Worm (Caenorhabditis elegans) whole organism, L4 larva: ENCODE measurements around the gene C14E2.4.
A peak's percentile ranks its signal among the peaks of the same experiment; 100 is the strongest.

ENCODE experiments used
- F26F4.8 ChIP-seq: fragments of 200-800 bp; sonication (Bioruptor generic); conservative IDR thresholded peaks from 2 replicates; pipeline ENCODE4 v1.3.6; 2022; ENCODE audit warnings: missing genetic modification characterization, missing compliant biosample characterization
- Y5F2A.4 ChIP-seq: fragments of 200-800 bp; sonication (Bioruptor generic); optimal IDR thresholded peaks from 2 replicates; lab custom pipeline; 2018; ENCODE audit warnings: mild to moderate bottlenecking, missing genetic modification characterization, missing compliant biosample characterization
- Y75B8A.6 ChIP-seq: fragments of 200-800 bp; sonication (Bioruptor generic); IDR thresholded peaks from 2 replicates; pipeline ENCODE4 v1.3.6; 2022; ENCODE audit warnings: missing genetic modification reagents, missing genetic modification characterization, missing compliant biosample characterization
- ZK337.2 ChIP-seq: fragments of 200-800 bp; sonication (Bioruptor generic); IDR thresholded peaks from 2 replicates; pipeline ENCODE4 v1.3.6; 2022; ENCODE audit warnings: missing genetic modification reagents, missing genetic modification characterization, missing compliant biosample characterization
- ZK546.5 ChIP-seq, 2 experiments: sonication (generic microtip); optimal IDR thresholded peaks; 2 replicates each; lab custom pipeline; 2017; ENCODE audit warnings: missing biosample characterization in 2 of 2, missing genetic modification characterization in 2 of 2
- ceh-20 ChIP-seq: fragments of 200-800 bp; sonication (Bioruptor generic); IDR thresholded peaks from 2 replicates; pipeline ENCODE4 v1.3.6; 2022; ENCODE audit warnings: missing genetic modification reagents, missing genetic modification characterization, missing compliant biosample characterization
- ctbp-1 ChIP-seq: fragments of 200-800 bp; sonication (Bioruptor generic); IDR thresholded peaks from 2 replicates; pipeline ENCODE4 v1.3.6; 2022; ENCODE audit warnings: missing genetic modification reagents, missing genetic modification characterization, missing compliant biosample characterization
- daf-16 ChIP-seq, 3 experiments: sonication (generic microtip); optimal IDR thresholded peaks; 2 replicates each; lab custom pipeline; 2016 to 2017; ENCODE audit warnings: missing genetic modification characterization in 3 of 3, missing genetic modification reagents in 3 of 3, mild to moderate bottlenecking in 2 of 3, missing compliant biosample characterization in 2 of 3, missing biosample characterization in 1 of 3, moderate library complexity in 1 of 3
- dmd-9 ChIP-seq: fragments of 200-800 bp; sonication (Bioruptor generic); IDR thresholded peaks from 2 replicates; pipeline ENCODE4 v1.3.6; 2022; ENCODE audit warnings: missing genetic modification reagents, missing genetic modification characterization, missing compliant biosample characterization
- duxl-1 ChIP-seq: sonication (generic microtip); optimal IDR thresholded peaks from 2 replicates; lab custom pipeline; 2016; ENCODE audit warnings: mild to moderate bottlenecking, missing genetic modification characterization, moderate library complexity, missing compliant biosample characterization; ENCODE audit not compliant: poor library complexity
- fos-1 ChIP-seq: fragments of 150-350 bp; optimal IDR thresholded peaks from 2 replicates; lab custom pipeline; 2014; ENCODE audit warnings: missing biosample characterization, missing genetic modification characterization
- hlh-11 ChIP-seq: fragments of 200-800 bp; sonication (Bioruptor generic); optimal IDR thresholded peaks from 2 replicates; lab custom pipeline; 2018; ENCODE audit warnings: mild to moderate bottlenecking, missing genetic modification characterization, missing compliant biosample characterization
- hlh-30 ChIP-seq: sonication (generic microtip); optimal IDR thresholded peaks from 2 replicates; lab custom pipeline; 2017; ENCODE audit warnings: antibody characterized with exemption, mild to moderate bottlenecking, missing genetic modification characterization, missing compliant biosample characterization; ENCODE audit not compliant: insufficient read depth
- hmg-1.1 ChIP-seq: fragments of 200-800 bp; sonication (Bioruptor generic); IDR thresholded peaks from 2 replicates; pipeline ENCODE4 v1.3.6; 2022; ENCODE audit warnings: missing genetic modification reagents, missing genetic modification characterization, missing compliant biosample characterization
- lin-1 ChIP-seq: fragments of 200-800 bp; sonication (Bioruptor generic); IDR thresholded peaks from 2 replicates; pipeline ENCODE4 v1.3.6; 2022; ENCODE audit warnings: missing genetic modification reagents, missing genetic modification characterization, missing compliant biosample characterization
- lin-13 ChIP-seq: fragments of 150-350 bp; optimal IDR thresholded peaks from 2 replicates; lab custom pipeline; 2014; ENCODE audit warnings: missing biosample characterization, missing genetic modification reagents, missing genetic modification characterization
- lin-39 ChIP-seq: fragments of 150-350 bp; optimal IDR thresholded peaks from 2 replicates; lab custom pipeline; 2014; ENCODE audit warnings: missing biosample characterization, missing genetic modification reagents, missing genetic modification characterization
- lsy-2 ChIP-seq, 2 experiments: fragments of 150-350 bp in 1 of 2; sonication (generic microtip) in 1 of 2; optimal IDR thresholded peaks; 2 replicates each; lab custom pipeline; 2014 to 2017; ENCODE audit warnings: missing biosample characterization in 2 of 2, missing genetic modification characterization in 2 of 2
- madf-5 ChIP-seq, 2 experiments: fragments of 200-800 bp; sonication (Bioruptor generic); IDR thresholded peaks; 2 replicates each; pipeline ENCODE4 v1.3.6; 2022; ENCODE audit warnings: missing compliant biosample characterization in 2 of 2, missing genetic modification characterization in 2 of 2
- nhr-11 ChIP-seq: fragments of 150-350 bp; optimal IDR thresholded peaks from 2 replicates; lab custom pipeline; 2014; ENCODE audit warnings: missing biosample characterization, missing genetic modification characterization
- nhr-25 ChIP-seq: sonication (generic microtip); optimal IDR thresholded peaks from 2 replicates; lab custom pipeline; 2017; ENCODE audit warnings: missing genetic modification characterization, mild to moderate bottlenecking, missing compliant biosample characterization, antibody characterized with exemption, moderate library complexity, borderline replicate concordance; ENCODE audit not compliant: insufficient read depth
- nhr-41 ChIP-seq: fragments of 200-800 bp; sonication (Bioruptor generic); IDR thresholded peaks from 2 replicates; pipeline ENCODE4 v1.3.6; 2022; ENCODE audit warnings: missing genetic modification reagents, missing genetic modification characterization, missing compliant biosample characterization
- nhr-42 ChIP-seq: fragments of 200-800 bp; sonication (Bioruptor generic); IDR thresholded peaks from 2 replicates; pipeline ENCODE4 v1.3.6; 2022; ENCODE audit warnings: missing genetic modification characterization, missing compliant biosample characterization
- nhr-76 ChIP-seq: fragments of 150-350 bp; optimal IDR thresholded peaks from 2 replicates; lab custom pipeline; 2014; ENCODE audit warnings: missing biosample characterization, missing genetic modification characterization
- nhr-77 ChIP-seq: fragments of 150-350 bp; optimal IDR thresholded peaks from 2 replicates; lab custom pipeline; 2014; ENCODE audit warnings: missing biosample characterization, missing genetic modification characterization
- saeg-2 ChIP-seq: fragments of 200-800 bp; sonication (Bioruptor generic); IDR thresholded peaks from 2 replicates; pipeline ENCODE4 v1.3.6; 2022; ENCODE audit warnings: missing genetic modification reagents, missing genetic modification characterization, missing compliant biosample characterization
- snpc-1.2 ChIP-seq: fragments of 200-800 bp; sonication (Bioruptor generic); IDR thresholded peaks from 2 replicates; pipeline ENCODE4 v1.3.6; 2022; ENCODE audit warnings: missing genetic modification reagents, missing genetic modification characterization, missing compliant biosample characterization
- tra-1 ChIP-seq: fragments of 200-800 bp; sonication (Bioruptor generic); IDR thresholded peaks from 2 replicates; pipeline ENCODE4 v1.3.6; 2022; ENCODE audit warnings: missing genetic modification reagents, missing genetic modification characterization, missing compliant biosample characterization
- vab-7 ChIP-seq: fragments of 200-800 bp; sonication (Bioruptor generic); IDR thresholded peaks from 2 replicates; pipeline ENCODE4 v1.3.6; 2022; ENCODE audit warnings: missing genetic modification reagents, missing genetic modification characterization, missing compliant biosample characterization
- zfp-2 ChIP-seq: sonication (generic microtip); optimal IDR thresholded peaks from 2 replicates; lab custom pipeline; 2016; ENCODE audit warnings: mild to moderate bottlenecking, missing genetic modification characterization, missing compliant biosample characterization
- zfp-3 ChIP-seq: fragments of 200-800 bp; sonication (Bioruptor generic); conservative IDR thresholded peaks from 2 replicates; pipeline ENCODE4 v1.3.6; 2022; ENCODE audit warnings: missing genetic modification reagents, missing genetic modification characterization, missing compliant biosample characterization
- zip-11 ChIP-seq: fragments of 200-800 bp; sonication (Bioruptor generic); IDR thresholded peaks from 2 replicates; pipeline ENCODE4 v1.3.6; 2022; ENCODE audit warnings: missing genetic modification characterization, missing compliant biosample characterization
- ztf-7 ChIP-seq: fragments of 150-350 bp; optimal IDR thresholded peaks from 2 replicates; lab custom pipeline; 2014; ENCODE audit warnings: missing biosample characterization, missing genetic modification characterization

The C14E2.4 gene

DNA sequence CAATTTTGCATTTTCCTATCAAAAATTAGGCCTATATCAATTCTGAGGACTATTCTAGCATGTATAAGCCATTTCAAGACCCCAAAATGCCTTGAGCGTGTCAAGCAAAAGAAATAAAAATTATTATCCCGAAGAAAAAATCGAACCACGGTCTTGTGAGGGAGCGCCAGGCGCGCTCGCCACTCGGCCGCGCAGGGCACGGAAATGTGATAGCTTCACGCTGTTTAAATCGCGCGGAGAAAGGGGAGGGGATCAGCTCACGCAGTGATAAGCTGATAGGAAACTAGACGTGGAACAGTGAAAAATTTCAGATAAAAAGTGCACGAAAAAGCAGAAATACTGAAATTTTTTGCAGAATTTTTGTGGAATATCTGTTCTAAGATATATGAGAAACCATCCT is 16.6 kb upstream of the C14E2.4 start (continued):
- 0 out of 2 replicates have a peak, but pooled peaks have one; percentile 54 for TF ChIP-seq ceh-20 (GFP tag; lab: Robert Waterston, UW)
- TF ChIP-seq duxl-1 (tag; lab: Kevin White, UChicago), result peak; percentile 96
- TF ChIP-seq tra-1 (GFP tag; lab: Robert Waterston, UW), result peak; percentile 86
- TF ChIP-seq hlh-11 (tag; lab: Kevin White, UChicago), result peak; percentile 43
- peak; percentile 68 to 69; a peak in 1 of 4 replicates for TF ChIP-seq madf-5 (GFP tag; IDR thresholded peaks at IDR 0.05; lab: Robert Waterston, UW)
- 0 out of 2 replicates have a peak, but pooled peaks have one; percentile 34 for TF ChIP-seq zfp-3 (GFP tag; lab: Robert Waterston, UW)
- TF ChIP-seq lin-1 (GFP tag; lab: Robert Waterston, UW), result no peak

- TF ChIP-seq nhr-42 (0 out of 2 replicates have a peak, but pooled peaks have one; percentile 51), F26F4.8 (GFP tag; lab: Robert Waterston, UW) (0 out of 2 replicates have a peak, but pooled peaks have one; percentile 3), snpc-1.2 (GFP tag; lab: Robert Waterston, UW) (0 out of 2 replicates have a peak, but pooled peaks have one; percentile 5), hmg-1.1 (GFP tag; lab: Robert Waterston, UW) (0 out of 2 replicates have a peak, but pooled peaks have one; percentile 28), zip-11 (GFP tag; lab: Robert Waterston, UW) (0 out of 2 replicates have a peak, but pooled peaks have one; percentile 8)
These were observed 15.6 kb upstream of the C14E2.4 start for ce11 chrX:1836700-1837099.

DNA sequence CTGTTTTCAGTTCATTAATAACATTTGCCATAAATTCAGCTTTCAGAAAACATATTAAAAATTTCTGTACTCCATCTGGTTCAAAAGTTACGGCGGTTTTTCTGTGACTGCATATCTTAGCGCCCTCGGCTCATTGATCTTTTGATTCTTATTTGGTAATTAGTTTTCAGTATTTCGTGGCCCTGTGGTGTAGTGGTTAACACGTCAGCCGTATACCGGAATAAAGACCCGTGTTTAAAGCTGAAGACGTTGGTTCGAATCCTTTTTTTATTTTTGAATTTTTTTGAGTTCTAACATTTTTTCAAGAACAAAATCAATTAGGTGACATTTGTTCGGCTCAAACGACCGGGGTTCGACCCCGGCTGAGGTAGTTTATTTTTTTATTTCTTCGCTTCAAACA is 9.3 kb upstream of the C14E2.4 start:
- TF ChIP-seq lin-1 (GFP tag; lab: Robert Waterston, UW) (no peak), hlh-30 (tag; lab: Kevin White, UChicago) (no peak), dmd-9 (GFP tag; lab: Robert Waterston, UW) (no peak), Y5F2A.4 (GFP tag; lab: Kevin White, UChicago) (no peak), nhr-76 (tag; lab: Kevin White, UChicago) (no peak), zfp-2 (tag; lab: Kevin White, UChicago) (no peak), nhr-77 (tag; lab: Kevin White, UChicago) (no peak), ZK337.2 (GFP tag; lab: Robert Waterston, UW) (no peak), Y75B8A.6 (no peak), ztf-7 (tag; lab: Kevin White, UChicago) (no peak), fos-1 (tag; lab: Kevin White, UChicago) (no peak), daf-16 (GFP tag; optimal IDR thresholded peaks at IDR 0.05; lab: Kevin White, UChicago) (no peak), daf-16 (tag; optimal IDR thresholded peaks at IDR 0.05; lab: Kevin White, UChicago) (no peak), ZK546.5 (tag; optimal IDR thresholded peaks at IDR 0.05; lab: Kevin White, UChicago) (no peak), duxl-1 (tag; lab: Kevin White, UChicago) (no peak), lsy-2 (tag; optimal IDR thresholded peaks at IDR 0.05; lab: Kevin White, UChicago) (no peak), nhr-41 (no peak), nhr-25 (tag; lab: Kevin White, UChicago) (no peak)

- no peak for TF ChIP-seq nhr-11
- TF ChIP-seq, all 104 proteins: peak for 0
These were observed 8.8 kb upstream of the C14E2.4 start, which contains the start of gene C14E2.6 for ce11 chrX:1829937-1830336. TSS of gene C14E2.6 (minus strand) at chrX:1830037.

DNA sequence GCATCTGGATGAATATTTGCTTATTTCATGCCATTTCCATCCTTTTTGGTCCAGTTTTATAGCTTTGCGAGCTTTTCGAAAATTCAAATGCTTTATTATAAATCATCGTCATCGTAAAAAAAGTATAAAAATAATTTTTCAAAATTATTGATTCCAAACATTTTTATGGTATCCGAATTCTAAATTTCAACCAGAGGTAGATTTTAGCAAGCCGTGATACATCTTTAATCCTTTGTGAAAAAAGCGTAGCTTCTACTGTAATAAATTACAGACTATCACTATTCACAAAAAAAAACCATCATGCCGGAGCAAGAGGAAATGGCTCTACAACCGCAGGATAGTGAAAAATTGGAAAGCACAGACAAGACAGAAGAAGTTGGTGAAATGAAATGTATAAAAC is 5.0 kb upstream of the C14E2.4 start, which contains the start of gene C14E2.1:
TSS of gene C14E2.1 (plus strand) at position 301 of the 400 bp plus-strand sequence.
- no peak for TF ChIP-seq lin-39 (tag; lab: Kevin White, UChicago)
- TF ChIP-seq daf-16 (GFP tag; optimal IDR thresholded peaks at IDR 0.05; lab: Kevin White, UChicago), result no peak
- no peak for TF ChIP-seq daf-16 (tag; optimal IDR thresholded peaks at IDR 0.05; lab: Kevin White, UChicago)
- no peak for TF ChIP-seq ctbp-1 (GFP tag; lab: Robert Waterston, UW)
- TF ChIP-seq fos-1 (tag; lab: Kevin White, UChicago), result no peak
- TF ChIP-seq lin-13 (GFP tag; lab: Kevin White, UChicago), result no peak
- TF ChIP-seq vab-7 (GFP tag; lab: Robert Waterston, UW), result no peak
- no peak for TF ChIP-seq saeg-2
- TF ChIP-seq, all 104 proteins: peak for 0
